Fruit fly (Drosophila melanogaster): Measurements from ENCODE around the gene CG42613.

The CG42613 gene

dm6 chr3R:19014742-19015422 is 85.9 kb downstream of the CG42613 start (continued):
- TF ChIP-seq CG6254 (GFP tag; optimal IDR thresholded peaks at IDR 0.05): peak; percentile 59
- TF ChIP-seq CG9215 (GFP tag; IDR thresholded peaks at IDR 0.05): no peak
- TF ChIP-seq D19B (GFP tag; optimal IDR thresholded peaks at IDR 0.05): no peak
- TF ChIP-seq Dip2 (GFP tag; IDR thresholded peaks at IDR 0.05): no peak
- no peak for TF ChIP-seq Bdp1 (GFP tag; optimal IDR thresholded peaks at IDR 0.05)
- TF ChIP-seq CkIIα-i1 (GFP tag; IDR thresholded peaks at IDR 0.05): no peak
- TF ChIP-seq CG5245 (GFP tag; optimal IDR thresholded peaks at IDR 0.05): peak; percentile 2
- TF ChIP-seq Asciz (GFP tag; optimal IDR thresholded peaks at IDR 0.05): peak; percentile 26
- TF ChIP-seq lmd (GFP tag; IDR thresholded peaks at IDR 0.05): peak; percentile 56
- TF ChIP-seq CG10979 (tag; optimal IDR thresholded peaks at IDR 0.05): peak; percentile 71
- TF ChIP-seq ham (GFP tag; IDR thresholded peaks at IDR 0.05): no peak
- TF ChIP-seq Gug (GFP tag; IDR thresholded peaks at IDR 0.05): no peak
- no peak for TF ChIP-seq CG10321 (GFP tag; IDR thresholded peaks at IDR 0.05)
- no peak for TF ChIP-seq slp2 (GFP tag; optimal IDR thresholded peaks at IDR 0.05)
- TF ChIP-seq CG18011 (GFP tag; optimal IDR thresholded peaks at IDR 0.05): no peak
- TF ChIP-seq CG12942 (GFP tag; optimal IDR thresholded peaks at IDR 0.05): no peak
- no peak for TF ChIP-seq Nf-YB (GFP tag; optimal IDR thresholded peaks at IDR 0.05)
- peak; percentile 64 for TF ChIP-seq phol (tag; optimal IDR thresholded peaks at IDR 0.05)
- TF ChIP-seq CG33213 (GFP tag; optimal IDR thresholded peaks at IDR 0.05): no peak
- TF ChIP-seq CG32772 (GFP tag; IDR thresholded peaks at IDR 0.05): peak; percentile 67; the same call in 1 of the 2 replicates
- no peak for TF ChIP-seq cwo (GFP tag; optimal IDR thresholded peaks at IDR 0.05)
- no peak for TF ChIP-seq ftz-f1 (GFP tag; optimal IDR thresholded peaks at IDR 0.05)
- no peak for TF ChIP-seq bigmax (GFP tag; optimal IDR thresholded peaks at IDR 0.05)
- no peak for TF ChIP-seq Fer3 (tag; optimal IDR thresholded peaks at IDR 0.05)
- peak; percentile 70 for TF ChIP-seq ATbp (GFP tag; optimal IDR thresholded peaks at IDR 0.05)
- no peak for TF ChIP-seq Lhr (GFP tag; optimal IDR thresholded peaks at IDR 0.05)
- TF ChIP-seq CG30020 (tag; optimal IDR thresholded peaks at IDR 0.05): no peak
- peak; percentile 44 for TF ChIP-seq Spps (tag; optimal IDR thresholded peaks at IDR 0.05)
- no peak for TF ChIP-seq eve (GFP tag; optimal IDR thresholded peaks at IDR 0.05)
- peak; percentile 69 for TF ChIP-seq nmo (GFP tag; optimal IDR thresholded peaks at IDR 0.05)
- peak; percentile 45 for TF ChIP-seq grau (tag; optimal IDR thresholded peaks at IDR 0.05)
- TF ChIP-seq wek (GFP tag; optimal IDR thresholded peaks at IDR 0.05): no peak
- TF ChIP-seq Hey (tag; optimal IDR thresholded peaks at IDR 0.05): no peak
- TF ChIP-seq E2f1 (GFP tag; IDR thresholded peaks at IDR 0.05): peak; percentile 60
- TF ChIP-seq Meics (GFP tag; optimal IDR thresholded peaks at IDR 0.05): no peak
- TF ChIP-seq ttk (GFP tag; IDR thresholded peaks at IDR 0.05): peak; percentile 62
- peak; percentile 16 for TF ChIP-seq abd-A (tag; optimal IDR thresholded peaks at IDR 0.05)
- TF ChIP-seq CG3995 (GFP tag; optimal IDR thresholded peaks at IDR 0.05): no peak
- no peak for TF ChIP-seq schlank (tag; optimal IDR thresholded peaks at IDR 0.05)
- TF ChIP-seq CG15479 (GFP tag; optimal IDR thresholded peaks at IDR 0.05): no peak
- peak; percentile 65 for TF ChIP-seq HLH3B (GFP tag; IDR thresholded peaks at IDR 0.05)
- no peak for TF ChIP-seq Ravus (GFP tag; IDR thresholded peaks at IDR 0.05)
- TF ChIP-seq Hr78 (GFP tag; optimal IDR thresholded peaks at IDR 0.05): peak in 1 of 2 experiments; percentile 42
- TF ChIP-seq Dbx (GFP tag; IDR thresholded peaks at IDR 0.05): no peak
- no peak for TF ChIP-seq CG9817 (tag; optimal IDR thresholded peaks at IDR 0.05)
- no peak for TF ChIP-seq Sox100B (GFP tag; optimal IDR thresholded peaks at IDR 0.05)
- TF ChIP-seq pho (GFP tag; optimal IDR thresholded peaks at IDR 0.05): no peak
- peak; percentile 25 for TF ChIP-seq CG4820 (GFP tag; optimal IDR thresholded peaks at IDR 0.05)
- TF ChIP-seq CG8281 (tag; optimal IDR thresholded peaks at IDR 0.05): no peak
- TF ChIP-seq CG31388 (GFP tag; optimal IDR thresholded peaks at IDR 0.05): no peak
